Fruit fly (Drosophila melanogaster) whole organism, larva: Measurements from ENCODE around the gene Femcoat.

Source experiments
- noc ChIP-seq: fragments of 200-800 bp; sonication (Bioruptor generic); optimal IDR thresholded peaks from 3 replicates; lab custom pipeline; 2019; ENCODE audit warnings: missing biosample characterization, mild to moderate bottlenecking, missing genetic modification characterization, moderate library complexity

The Femcoat gene

DNA sequence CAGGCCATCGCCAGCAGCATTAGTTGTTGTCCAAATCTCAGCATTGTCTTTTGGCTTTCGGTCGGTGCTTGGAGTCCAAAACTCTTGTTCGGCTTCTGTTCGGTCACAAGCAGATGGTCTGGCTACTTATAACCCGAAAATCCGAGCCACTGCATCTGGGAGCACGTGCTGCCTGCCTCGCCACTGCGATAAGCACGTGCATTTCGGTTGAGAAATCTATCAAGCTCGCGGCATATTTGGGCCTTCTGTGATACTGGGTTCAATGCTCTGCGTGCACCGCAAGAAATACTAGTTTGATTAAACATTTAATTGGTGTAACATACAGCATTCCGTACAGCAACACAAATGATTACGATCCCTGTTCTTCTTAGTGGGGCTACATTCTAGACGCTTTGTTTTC, at the start of gene Femcoat:
TSS of gene Femcoat (minus strand) at position 101 of the 400 bp plus-strand sequence.
- no peak for TF ChIP-seq noc (tag; lab: Kevin White, UChicago)

DNA sequence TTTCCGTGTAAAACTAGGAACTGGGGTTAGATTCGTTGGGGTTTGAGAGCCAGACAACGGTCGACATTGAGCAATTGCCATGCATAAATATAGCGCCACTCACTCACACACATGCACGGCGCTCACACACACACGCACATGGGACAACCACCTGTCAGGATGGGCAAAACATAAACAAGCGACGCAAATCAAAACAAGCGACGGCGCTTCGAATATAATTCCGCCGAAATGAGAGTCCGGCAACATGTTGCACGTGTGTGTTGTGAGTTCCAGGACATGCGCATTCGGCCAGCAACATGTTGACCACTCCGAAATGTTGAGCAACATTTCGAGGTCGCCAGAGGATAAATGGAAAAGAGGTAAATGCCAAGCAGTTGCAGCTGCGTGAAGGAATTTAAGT, 38.1 kb upstream of the Femcoat start:
- no peak for TF ChIP-seq noc (tag; lab: Kevin White, UChicago)

DNA sequence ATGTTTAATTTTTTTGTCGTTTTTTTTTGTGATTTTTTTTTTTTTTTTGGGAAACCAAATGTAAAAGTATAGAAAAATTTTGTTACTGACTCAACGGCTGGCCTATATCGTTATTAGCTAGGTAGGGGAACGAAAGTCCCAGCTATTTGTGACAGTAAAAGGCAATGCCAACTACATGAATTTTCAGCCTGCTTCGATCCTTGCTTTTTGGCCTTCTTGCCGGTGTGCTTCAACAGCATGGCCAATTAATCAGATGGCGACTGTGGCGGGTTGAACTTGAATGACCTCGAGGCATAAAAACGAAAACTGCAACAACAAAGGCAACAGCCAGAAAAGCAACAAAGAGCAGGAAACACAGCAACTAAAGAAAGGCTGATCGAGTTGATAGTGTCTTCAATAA, 35.2 kb upstream of the Femcoat start, which contains the start of gene CG15578:
TSS of gene CG15578 (minus strand) at position 101 of the 400 bp plus-strand sequence.
- TF ChIP-seq noc (tag; lab: Kevin White, UChicago), result no peak

DNA sequence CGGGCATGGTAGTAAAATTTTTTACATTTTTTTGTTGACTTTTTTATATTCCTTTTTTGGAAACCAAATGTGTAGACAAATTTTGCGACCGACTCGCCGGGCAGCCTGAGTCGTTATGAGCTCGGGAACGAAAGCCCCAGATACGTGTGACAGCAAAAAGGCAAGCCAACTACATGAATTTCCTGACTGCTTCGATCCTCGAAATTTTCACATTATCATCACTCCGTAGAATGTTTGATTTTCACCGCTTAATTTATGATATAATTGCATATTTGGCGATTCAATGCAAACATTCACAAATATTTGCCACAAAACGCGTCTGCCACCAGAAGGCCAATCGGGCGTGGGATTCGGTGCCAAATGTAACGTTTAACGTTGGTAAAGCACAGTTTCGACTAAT, 34.3 kb upstream of the Femcoat start, which contains the start of gene CG15577:
TSS of gene CG15577 (minus strand) at position 101 of the 400 bp plus-strand sequence.
- no peak for TF ChIP-seq noc (tag; lab: Kevin White, UChicago)

DNA sequence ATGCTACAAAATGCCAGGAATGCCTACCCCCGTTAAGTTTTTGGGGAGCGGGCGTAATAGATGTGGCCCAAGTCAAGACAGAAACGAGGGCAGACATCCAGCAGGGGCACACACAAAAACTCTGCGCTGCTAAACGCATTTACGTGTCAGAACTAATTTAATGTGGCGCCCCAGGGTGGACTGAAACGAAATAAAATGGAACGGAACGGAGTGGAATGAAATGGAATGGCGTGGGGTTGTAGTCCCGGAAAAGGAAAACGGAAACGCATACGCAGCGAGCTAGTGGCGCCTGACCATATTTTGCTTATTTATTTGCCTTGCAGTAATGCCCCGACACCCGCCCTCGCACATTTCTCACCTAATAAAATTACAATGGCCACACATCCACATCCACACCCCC, 30.9 kb upstream of the Femcoat start:
- TF ChIP-seq noc (tag; lab: Kevin White, UChicago), result no peak

DNA sequence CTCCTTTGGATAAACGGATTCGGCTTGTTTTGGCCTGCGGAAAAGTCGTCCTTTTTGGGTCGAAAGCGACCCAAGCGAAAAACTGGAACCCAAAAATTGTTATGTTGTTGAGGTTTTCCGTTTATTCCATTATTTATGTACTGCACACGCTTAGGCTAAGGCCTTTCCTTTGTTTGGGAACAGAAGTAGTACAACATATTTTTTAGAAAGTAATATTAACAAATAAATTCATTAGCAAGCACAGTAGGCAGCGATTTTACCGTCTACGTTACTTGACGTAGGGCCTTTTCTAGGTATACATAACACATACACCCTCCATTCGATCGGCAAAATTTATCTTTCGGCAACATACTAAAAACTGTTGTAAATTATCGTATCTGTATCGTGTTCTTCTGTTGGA, 25.8 kb upstream of the Femcoat start, which contains the start of gene CG15572:
TSS of gene CG15572 (plus strand) at position 301 of the 400 bp plus-strand sequence.
- TF ChIP-seq noc (tag; lab: Kevin White, UChicago), result no peak

DNA sequence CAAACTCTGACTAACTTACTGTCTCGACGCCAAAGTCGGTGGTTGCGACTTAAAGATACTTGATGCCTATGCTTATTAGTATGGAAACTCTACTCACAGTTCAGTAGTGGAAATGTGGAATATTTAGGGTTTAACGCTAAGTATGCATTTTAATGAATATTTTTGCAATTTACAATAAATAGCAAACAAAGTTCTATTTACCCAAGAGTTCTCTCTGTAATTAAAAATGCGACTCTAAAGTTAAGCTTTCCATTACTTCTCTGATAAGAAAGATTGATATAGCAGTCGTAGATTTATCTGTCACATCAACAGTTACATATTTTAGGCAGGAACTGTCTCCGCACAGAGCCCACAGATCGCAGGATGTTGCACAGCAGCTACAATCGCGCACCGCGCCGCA, 23.2 kb upstream of the Femcoat start, which contains the start of gene CG12691:
TSS of gene CG12691 (plus strand) at position 301 of the 400 bp plus-strand sequence.
- no peak for TF ChIP-seq noc (tag; lab: Kevin White, UChicago)

DNA sequence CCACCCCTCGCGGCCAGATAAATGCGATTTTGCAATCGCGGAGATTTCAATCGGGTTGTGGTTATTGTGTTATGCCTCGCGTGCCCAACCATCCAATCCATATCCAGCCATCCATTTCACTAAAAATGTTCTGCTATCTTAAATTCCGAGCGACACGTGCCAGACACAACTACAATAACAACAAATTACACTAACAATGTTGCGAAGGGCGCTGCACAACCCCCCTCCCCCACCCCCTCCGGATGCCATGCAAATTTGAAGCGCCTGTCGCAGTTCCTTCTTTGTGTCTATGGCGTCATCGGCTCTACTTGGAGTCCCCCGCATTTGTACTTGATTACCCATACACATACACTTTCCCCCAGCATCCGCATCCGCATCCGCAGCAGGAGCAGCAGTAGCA, 22.7 kb upstream of the Femcoat start:
- TF ChIP-seq noc (tag; lab: Kevin White, UChicago), result no peak

DNA sequence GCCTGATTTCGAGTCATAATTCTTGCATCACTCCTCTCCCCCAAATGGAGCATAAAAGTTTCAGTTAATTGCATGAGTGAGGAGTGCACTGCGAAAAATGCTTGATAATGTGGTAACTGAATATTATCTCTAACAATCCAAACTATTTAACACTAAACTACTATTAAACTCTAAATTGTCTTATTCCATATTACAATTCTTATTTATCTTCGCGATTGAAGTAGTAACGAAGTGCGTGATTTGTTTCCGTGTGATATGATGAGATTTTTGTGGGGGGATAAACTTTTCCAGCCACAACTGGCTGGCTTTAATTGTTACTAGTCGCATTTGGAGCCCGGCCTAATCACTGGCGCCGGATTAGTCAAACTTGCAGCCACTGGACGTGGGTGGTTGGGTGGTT, 21.7 kb upstream of the Femcoat start:
- TF ChIP-seq noc (tag; lab: Kevin White, UChicago), result no peak

DNA sequence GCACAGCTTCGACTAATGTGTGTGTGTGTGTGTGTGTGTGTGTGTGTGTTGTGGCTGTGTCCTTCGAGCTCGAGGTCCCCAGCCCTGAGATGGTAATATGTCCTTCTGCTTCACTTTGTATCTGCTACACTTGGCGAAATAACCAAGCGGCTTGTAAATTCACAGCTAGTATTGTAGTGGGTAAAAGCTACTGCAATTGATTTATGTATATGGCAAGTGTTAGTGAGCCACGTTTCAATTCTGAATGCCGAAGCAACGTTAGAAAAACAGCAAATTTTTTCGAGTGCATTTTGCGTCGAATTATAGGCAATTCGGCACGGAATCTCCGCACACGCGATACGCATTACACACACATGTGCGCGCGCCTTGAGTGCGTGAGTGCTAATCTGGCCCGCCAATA, 20.0 kb upstream of the Femcoat start:
- no peak for TF ChIP-seq noc (tag; lab: Kevin White, UChicago)

DNA sequence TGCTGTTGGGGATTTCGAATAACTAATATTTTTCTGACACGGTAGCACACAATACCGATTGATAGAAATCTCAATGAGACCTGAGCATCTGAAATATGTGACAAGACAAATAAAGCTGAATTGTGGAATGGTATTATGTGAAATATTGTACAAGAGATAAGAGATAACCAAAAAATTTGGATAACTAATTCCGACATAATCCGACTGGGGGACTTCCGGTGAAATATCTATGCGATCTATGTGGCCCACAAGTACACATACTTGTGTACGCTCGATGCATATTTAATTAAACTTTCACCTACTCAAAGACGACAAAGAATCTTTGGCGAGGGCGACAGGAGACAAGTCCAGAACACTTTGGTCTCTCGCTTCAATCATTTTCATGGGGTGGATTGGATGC, 10.1 kb upstream of the Femcoat start, which contains the start of gene CG15576:
TSS of gene CG15576 (minus strand) at position 101 of the 400 bp plus-strand sequence.
- TF ChIP-seq noc (tag; lab: Kevin White, UChicago), result no peak

DNA sequence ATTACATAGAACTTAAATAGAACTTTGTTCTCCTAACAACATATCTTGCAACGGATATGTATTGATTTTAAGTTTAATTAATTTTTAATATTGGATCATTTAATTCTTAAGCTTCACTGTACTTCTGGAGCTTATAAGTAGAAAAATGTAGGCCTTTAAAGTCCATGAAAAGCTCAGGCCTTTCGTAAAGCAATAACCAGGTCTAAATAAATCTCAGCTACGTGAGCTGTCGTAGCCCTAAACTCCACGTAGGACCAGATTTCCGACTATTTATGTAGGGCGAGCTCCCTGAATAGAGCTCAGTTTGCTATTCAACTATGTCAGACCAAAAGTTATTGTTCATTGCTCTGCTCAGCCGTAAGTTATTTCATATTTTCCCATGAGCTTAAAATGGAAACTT, 5.5 kb upstream of the Femcoat start, which contains the start of gene CG43135:
TSS of gene CG43135 (plus strand) at position 301 of the 400 bp plus-strand sequence.
- TF ChIP-seq noc (tag; lab: Kevin White, UChicago), result no peak

DNA sequence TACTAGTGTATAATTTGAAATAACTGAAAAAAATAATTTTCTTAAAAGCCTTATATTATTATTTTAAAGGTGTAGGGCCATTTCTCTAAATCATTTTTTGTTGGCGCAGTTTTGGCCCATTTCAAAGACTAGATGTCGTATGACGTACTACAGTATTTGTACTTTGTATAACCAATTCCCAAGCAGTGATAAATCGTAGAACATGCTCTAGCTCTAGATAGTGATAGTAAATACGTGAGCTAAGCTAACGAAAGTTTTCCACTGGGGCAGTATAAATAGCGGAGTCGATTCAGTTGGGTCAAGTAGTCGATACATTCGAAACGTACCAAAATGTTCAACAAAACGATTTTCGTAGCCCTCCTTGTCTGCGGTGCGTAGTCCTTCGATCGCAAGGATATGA, 4.4 kb upstream of the Femcoat start, which contains the start of gene CG43134:
TSS of gene CG43134 (plus strand) at position 301 of the 400 bp plus-strand sequence.
- TF ChIP-seq noc (tag; lab: Kevin White, UChicago), result no peak

DNA sequence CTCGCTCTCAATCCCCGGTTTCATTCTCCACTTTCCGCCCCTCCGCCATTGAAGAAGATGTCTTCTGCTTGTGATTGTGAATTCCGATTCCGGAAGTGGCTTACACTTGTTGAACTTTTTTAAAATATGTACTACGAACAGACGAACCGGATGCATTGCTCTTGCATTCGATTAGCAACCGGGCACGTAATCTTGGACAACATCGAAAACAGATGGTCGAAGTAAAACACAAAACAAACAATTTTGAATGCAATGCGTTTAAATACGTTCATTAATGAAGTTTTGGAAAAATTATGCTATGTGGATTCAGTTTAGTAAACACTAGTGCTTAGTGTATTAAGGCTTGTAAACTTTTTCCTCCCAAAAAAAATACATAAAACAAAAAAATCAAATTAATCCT, 3.4 kb upstream of the Femcoat start, which contains the start of gene Muc4B:
TSS of gene Muc4B (minus strand) at position 101 of the 400 bp plus-strand sequence.
- TF ChIP-seq noc (tag; lab: Kevin White, UChicago), result no peak

DNA sequence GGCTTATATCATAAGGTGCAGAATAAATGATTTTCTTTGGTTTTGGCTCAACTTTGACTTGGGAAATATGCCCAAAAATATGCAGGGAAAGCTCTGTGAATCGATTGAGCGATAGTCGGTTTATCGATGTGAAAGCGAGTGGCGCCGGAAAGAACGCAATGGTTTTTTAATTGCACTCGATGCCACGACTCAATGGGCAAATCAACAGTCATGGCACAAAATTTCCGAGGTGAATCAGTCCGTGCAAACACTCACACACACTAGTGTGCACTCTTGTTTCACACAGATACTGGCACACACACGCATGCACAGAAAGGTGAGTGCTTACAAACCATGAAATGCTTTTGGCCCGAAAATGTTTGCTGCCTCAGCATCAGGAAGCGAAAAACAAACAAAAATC, 2.5 kb downstream of the Femcoat start:
- no peak for TF ChIP-seq noc (tag; lab: Kevin White, UChicago)

DNA sequence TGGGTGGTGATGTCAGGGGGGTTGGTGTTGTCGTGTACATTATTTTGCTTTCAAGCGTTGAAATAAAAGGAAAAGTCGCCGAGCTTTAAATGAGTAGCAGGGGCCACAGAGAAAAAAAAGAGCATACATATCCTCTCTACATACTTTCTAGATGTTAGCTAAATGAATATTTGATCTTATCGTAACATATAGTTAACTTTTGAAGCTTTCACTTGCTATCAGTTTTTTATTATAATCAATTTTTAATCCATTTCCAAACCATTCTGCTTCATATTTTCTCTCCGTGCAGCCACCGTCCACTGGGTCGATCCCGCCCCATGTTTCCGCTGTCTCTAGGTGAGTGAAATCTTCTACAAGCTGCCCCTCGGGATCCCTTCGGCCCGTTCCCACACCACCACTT, 17.6 kb downstream of the Femcoat start:
- TF ChIP-seq noc (tag; lab: Kevin White, UChicago), result no peak

DNA sequence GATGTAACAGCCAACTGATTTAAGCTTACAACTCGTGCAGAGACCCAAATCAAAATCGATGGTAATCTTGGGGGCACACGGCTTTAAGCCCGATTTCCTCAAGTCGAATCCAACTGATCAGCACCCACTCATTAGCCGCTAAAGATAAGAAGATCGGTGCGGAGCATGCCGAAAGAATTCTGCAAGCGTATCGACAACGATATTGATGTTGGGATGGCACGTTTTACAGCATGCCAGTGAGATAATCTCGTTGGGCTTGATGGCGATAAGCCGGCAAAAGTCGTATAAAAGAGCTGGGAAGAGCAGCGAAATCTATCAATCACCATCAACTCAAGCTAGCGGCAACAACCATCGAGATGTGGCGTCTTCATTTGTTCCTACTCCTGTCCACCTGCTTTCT, 24.8 kb downstream of the Femcoat start, which contains the start of gene CG15570:
TSS of gene CG15570 (plus strand) at position 301 of the 400 bp plus-strand sequence.
- TF ChIP-seq noc (tag; lab: Kevin White, UChicago), result no peak
